Fruit fly (Drosophila melanogaster): ENCODE data around the gene agt.

agt gene

dm6 chr3R:6629221-6629620 is 30.7 kb downstream of the agt start, which contains the start of gene CG15177:
Gene CG15177, minus strand, starts transcription at chr3R:6629321.
- TF ChIP-seq gem (tag; optimal IDR thresholded peaks at IDR 0.05) (no peak), CG31441 (GFP tag; IDR thresholded peaks at IDR 0.05) (no peak), br (optimal IDR thresholded peaks at IDR 0.05) (no peak), dmrt99B (tag; optimal IDR thresholded peaks at IDR 0.05) (no peak), CG17829 (tag; optimal IDR thresholded peaks at IDR 0.05) (no peak), bsh (GFP tag; optimal IDR thresholded peaks at IDR 0.05) (no peak)

- TF ChIP-seq psq (GFP tag; optimal IDR thresholded peaks at IDR 0.05): no peak
- no peak for TF ChIP-seq otp (GFP tag; IDR thresholded peaks at IDR 0.05)
- TF ChIP-seq Dbx (GFP tag; IDR thresholded peaks at IDR 0.05): no peak
- no peak for TF ChIP-seq bab2 (GFP tag; optimal IDR thresholded peaks at IDR 0.05)
- TF ChIP-seq pho (GFP tag; optimal IDR thresholded peaks at IDR 0.05): no peak
- TF ChIP-seq CG4707 (GFP tag; optimal IDR thresholded peaks at IDR 0.05): no peak
- no peak for TF ChIP-seq mam (GFP tag; optimal IDR thresholded peaks at IDR 0.05)
- TF ChIP-seq CG10147 (GFP tag; optimal IDR thresholded peaks at IDR 0.05): no peak
- TF ChIP-seq Opbp (GFP tag; IDR thresholded peaks at IDR 0.05; ENCODE audit: partially characterized antibody): no peak
- no peak for TF ChIP-seq sens-2 (GFP tag; IDR thresholded peaks at IDR 0.05)
- TF ChIP-seq gt (GFP tag; IDR thresholded peaks at IDR 0.05): no peak
- TF ChIP-seq Mad (GFP tag; optimal IDR thresholded peaks at IDR 0.05): no peak
- TF ChIP-seq trem (tag; optimal IDR thresholded peaks at IDR 0.05): no peak
- no peak for TF ChIP-seq CG15514 (GFP tag; optimal IDR thresholded peaks at IDR 0.05)
- TF ChIP-seq CG11696 (GFP tag; IDR thresholded peaks at IDR 0.05): no peak
- no peak for TF ChIP-seq CG1024 (GFP tag; IDR thresholded peaks at IDR 0.05)
- TF ChIP-seq Myb (GFP tag; optimal IDR thresholded peaks at IDR 0.05): no peak
Measured at dm6 chr3R:6627800-6628199, 32.1 kb downstream of the agt start, which contains the start of gene sowi. Gene sowi, minus strand, starts transcription at chr3R:6627900.

- TF ChIP-seq CG12155 (GFP tag; optimal IDR thresholded peaks at IDR 0.05) (no peak), CG1529 (GFP tag; optimal IDR thresholded peaks at IDR 0.05) (no peak), chif (GFP tag; optimal IDR thresholded peaks at IDR 0.05) (no peak), CG6791 (GFP tag; IDR thresholded peaks at IDR 0.05; ENCODE audit: partially characterized antibody) (no peak), dati (GFP tag; IDR thresholded peaks at IDR 0.05) (no peak), Doc2 (GFP tag; IDR thresholded peaks at IDR 0.05) (no peak), CG3847 (GFP tag; IDR thresholded peaks at IDR 0.05) (no peak), bcd (GFP tag; optimal IDR thresholded peaks at IDR 0.05) (no peak), az2 (GFP tag; optimal IDR thresholded peaks at IDR 0.05) (no peak), CG8089 (GFP tag; optimal IDR thresholded peaks at IDR 0.05) (no peak), cad (GFP tag; optimal IDR thresholded peaks at IDR 0.05) (no peak), Bdp1 (GFP tag; optimal IDR thresholded peaks at IDR 0.05) (no peak), CG14667 (GFP tag; IDR thresholded peaks at IDR 0.05) (no peak), kah (GFP tag; optimal IDR thresholded peaks at IDR 0.05) (no peak), B-H1 (GFP tag; IDR thresholded peaks at IDR 0.05) (no peak), jing (GFP tag; optimal IDR thresholded peaks at IDR 0.05) (no peak)
Measured at dm6 chr3R:6608814-6609213, 51.1 kb downstream of the agt start, which contains the start of gene glob2. Gene glob2, minus strand, starts transcription at chr3R:6608914.

Data from whole organism, embryonic.